Worm (Caenorhabditis elegans): ENCODE results near the gene C27F2.9.

C27F2.9 gene

ce11 chrIII:4934896-4935628 is 27.8 kb downstream of the C27F2.9 start, which contains the start of gene mrps-18C (continued):
- no peak for TF ChIP-seq R02D3.7 (tag; optimal IDR thresholded peaks at IDR 0.05)
- no peak for TF ChIP-seq sdz-12 (GFP tag; optimal IDR thresholded peaks at IDR 0.05)
- no peak for TF ChIP-seq nhr-42 (GFP tag; IDR thresholded peaks at IDR 0.05)
- TF ChIP-seq gei-8 (GFP tag; optimal IDR thresholded peaks at IDR 0.05), result no peak
- TF ChIP-seq snpc-1.2 (GFP tag; IDR thresholded peaks at IDR 0.05), result no peak
- TF ChIP-seq mxl-2 (GFP tag; conservative IDR thresholded peaks at IDR 0.05), result no peak
- no peak for TF ChIP-seq daf-8 (GFP tag; IDR thresholded peaks at IDR 0.05)
- TF ChIP-seq lin-39 (tag; optimal IDR thresholded peaks at IDR 0.05), result no peak
- TF ChIP-seq nhr-102 (tag; optimal IDR thresholded peaks at IDR 0.05), result no peak
- no peak for TF ChIP-seq mdt-29 (GFP tag; IDR thresholded peaks at IDR 0.05)
- TF ChIP-seq nhr-77 (tag; optimal IDR thresholded peaks at IDR 0.05), result no peak
- TF ChIP-seq lin-1 (GFP tag; IDR thresholded peaks at IDR 0.05), result no peak
- TF ChIP-seq nhr-6 (tag; optimal IDR thresholded peaks at IDR 0.05), result no peak
- TF ChIP-seq pha-4 (GFP tag; IDR thresholded peaks at IDR 0.05), result no peak
- no peak for TF ChIP-seq pha-4 (tag; optimal IDR thresholded peaks at IDR 0.05)
- TF ChIP-seq madf-9 (GFP tag; conservative IDR thresholded peaks at IDR 0.05), result no peak
- TF ChIP-seq aha-1 (tag), result peak; percentile 73

- no peak for TF ChIP-seq php-3 (GFP tag; IDR thresholded peaks at IDR 0.05)
- no peak for TF ChIP-seq snpc-4 (tag; optimal IDR thresholded peaks at IDR 0.05)
- no peak for TF ChIP-seq saeg-2 (GFP tag; IDR thresholded peaks at IDR 0.05)
- TF ChIP-seq rbr-2 (tag; optimal IDR thresholded peaks at IDR 0.05), result no peak
- TF ChIP-seq Y75B8A.6 (GFP tag; IDR thresholded peaks at IDR 0.05), result no peak
- TF ChIP-seq lin-29 (GFP tag; IDR thresholded peaks at IDR 0.05), result no peak
- TF ChIP-seq zfp-2 (tag; optimal IDR thresholded peaks at IDR 0.05), result no peak
- TF ChIP-seq lin-15B (tag; optimal IDR thresholded peaks at IDR 0.05), result no peak
- no peak for TF ChIP-seq D1046.2 (GFP tag; IDR thresholded peaks at IDR 0.05)
- no peak for TF ChIP-seq nhr-102 (tag; optimal IDR thresholded peaks at IDR 0.05)
- no peak for TF ChIP-seq nhr-111 (GFP tag; optimal IDR thresholded peaks at IDR 0.05)
- no peak for TF ChIP-seq vab-7 (GFP tag; IDR thresholded peaks at IDR 0.05)
- no peak for TF ChIP-seq dpl-1 (GFP tag; optimal IDR thresholded peaks at IDR 0.05)
- TF ChIP-seq tra-1 (GFP tag; IDR thresholded peaks at IDR 0.05), result no peak
- TF ChIP-seq T20F7.1 (GFP tag; optimal IDR thresholded peaks at IDR 0.05), result no peak
- TF ChIP-seq nhr-42 (GFP tag; IDR thresholded peaks at IDR 0.05), result no peak
- TF ChIP-seq egl-43 (GFP tag; IDR thresholded peaks at IDR 0.05), result no peak
- TF ChIP-seq F37D6.2 (tag; optimal IDR thresholded peaks at IDR 0.05), result no peak
- TF ChIP-seq dve-1 (tag; optimal IDR thresholded peaks at IDR 0.05; ENCODE audit: insufficient read depth), result no peak
- TF ChIP-seq mdl-1 (tag; optimal IDR thresholded peaks at IDR 0.05), result no peak
Observed at ce11 chrIII:4932203-4932699, 30.6 kb downstream of the C27F2.9 start, which contains the start of the genes C26E6.12 and eri-9. C26E6.12 (minus strand) TSS chrIII:4932253. eri-9 (plus strand) TSS chrIII:4932450.

ce11 chrIII:4930154-4930679 is 32.6 kb downstream of the C27F2.9 start, which contains the start of gene set-2:
set-2 (minus strand) TSS chrIII:4930204.
- TF ChIP-seq aha-1 (tag), result peak; percentile 91
- peak; percentile 23 for TF ChIP-seq rbr-2 (tag; optimal IDR thresholded peaks at IDR 0.05)
- TF ChIP-seq Y48G9A.11 (GFP tag; IDR thresholded peaks at IDR 0.05), result peak; percentile 68
- 0 out of 2 replicates have a peak, but pooled peaks have one; percentile 20 for TF ChIP-seq madf-9 (GFP tag; conservative IDR thresholded peaks at IDR 0.05)
- no peak for TF ChIP-seq hmg-1.1 (GFP tag; IDR thresholded peaks at IDR 0.05)
- TF ChIP-seq duxl-1 (tag; optimal IDR thresholded peaks at IDR 0.05; ENCODE audit: poor library complexity), result peak; percentile 64
- peak; percentile 44 for TF ChIP-seq F49E8.2 (tag; optimal IDR thresholded peaks at IDR 0.05; ENCODE audit: borderline replicate concordance)
- TF ChIP-seq dmd-9 (GFP tag; IDR thresholded peaks at IDR 0.05), result peak; percentile 90
- TF ChIP-seq D1046.2 (GFP tag; IDR thresholded peaks at IDR 0.05), result peak; percentile 61; the same call in 1 of the 2 replicates
- peak; percentile 47 for TF ChIP-seq hlh-30 (tag; optimal IDR thresholded peaks at IDR 0.05; ENCODE audit: insufficient read depth)
- peak in 1 of 2 experiments; percentile 89 for TF ChIP-seq hif-1 (tag; optimal IDR thresholded peaks at IDR 0.05)
- TF ChIP-seq dpl-1 (GFP tag; optimal IDR thresholded peaks at IDR 0.05), result peak; percentile 91
- TF ChIP-seq nhr-102 (tag; optimal IDR thresholded peaks at IDR 0.05), result peak; percentile 29
- peak in 1 of 2 experiments; percentile 17 for TF ChIP-seq daf-16 (GFP tag; optimal IDR thresholded peaks at IDR 0.05)
- peak; percentile 5 for TF ChIP-seq daf-16 (tag; optimal IDR thresholded peaks at IDR 0.05)
- no peak for TF ChIP-seq spr-3 (GFP tag; optimal IDR thresholded peaks at IDR 0.05)
- TF ChIP-seq ZK337.2 (GFP tag; IDR thresholded peaks at IDR 0.05), result peak; percentile 89

Measured in whole organism, L4 larva.